Fruit fly (Drosophila melanogaster): ENCODE data around the gene CG5011.
A peak's percentile ranks its signal among the peaks of the same experiment; 100 is the strongest.

CG5011 gene

DNA sequence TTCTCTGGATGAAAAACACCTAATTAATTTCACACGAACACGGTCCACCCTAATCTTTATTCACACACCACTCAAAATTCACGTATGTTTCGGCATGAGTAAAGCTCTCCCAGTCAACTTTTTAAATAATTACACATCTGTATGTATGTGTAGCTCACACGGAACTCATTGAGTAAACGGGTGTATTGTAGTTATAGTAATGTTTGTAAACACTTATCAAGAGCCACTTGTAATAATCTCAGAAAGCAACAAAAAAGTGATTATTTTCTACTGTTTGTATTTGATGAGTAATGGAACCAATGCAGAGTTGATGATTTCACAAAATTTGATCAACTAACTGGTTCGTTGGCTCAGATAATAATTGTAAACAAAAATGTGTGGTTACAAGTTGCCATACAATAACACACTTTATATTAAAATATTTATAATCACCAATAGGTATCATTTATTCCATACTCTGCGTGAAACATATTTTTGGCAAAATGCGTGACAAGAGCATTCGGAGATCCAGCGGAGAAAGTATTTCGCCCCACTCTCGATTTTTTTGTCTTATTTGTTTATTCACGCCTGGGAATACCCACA lies 17.5 kb downstream of the CG5011 start (continued):
- TF ChIP-seq CG1602 (GFP tag; optimal IDR thresholded peaks at IDR 0.05) (peak; percentile 15), CG14860 (GFP tag; IDR thresholded peaks at IDR 0.05; ENCODE audit: partially characterized antibody) (no peak), Jarid2 (GFP tag; optimal IDR thresholded peaks at IDR 0.05) (no peak), nerfin-1 (tag; optimal IDR thresholded peaks at IDR 0.05) (no peak), Opbp (GFP tag; IDR thresholded peaks at IDR 0.05; ENCODE audit: partially characterized antibody) (no peak), CG3838 (GFP tag; optimal IDR thresholded peaks at IDR 0.05) (no peak), lbe (GFP tag; optimal IDR thresholded peaks at IDR 0.05) (no peak), CG14014 (GFP tag; IDR thresholded peaks at IDR 0.05) (peak; percentile 40; the same call in 1 of the 2 replicates), Side (GFP tag; optimal IDR thresholded peaks at IDR 0.05) (no peak), wdn (GFP tag; IDR thresholded peaks at IDR 0.05) (no peak), CG9817 (tag; optimal IDR thresholded peaks at IDR 0.05) (peak; percentile 7), Ets65A (GFP tag) (no peak), CG15073 (GFP tag; optimal IDR thresholded peaks at IDR 0.05) (no peak), CG43689 (GFP tag; IDR thresholded peaks at IDR 0.05) (peak; percentile 47; the same call in 1 of the 2 replicates), rib (GFP tag; IDR thresholded peaks at IDR 0.05) (no peak), sens-2 (GFP tag; IDR thresholded peaks at IDR 0.05) (no peak), CG9876 (GFP tag; optimal IDR thresholded peaks at IDR 0.05) (no peak), CG4424 (GFP tag; optimal IDR thresholded peaks at IDR 0.05) (no peak), HLHmδ (GFP tag; optimal IDR thresholded peaks at IDR 0.05) (no peak), sug (tag; optimal IDR thresholded peaks at IDR 0.05) (peak; percentile 59), CG13296 (GFP tag; optimal IDR thresholded peaks at IDR 0.05) (no peak), sens (GFP tag) (no peak), CG17186 (GFP tag; optimal IDR thresholded peaks at IDR 0.05) (no peak), CG7745 (tag; optimal IDR thresholded peaks at IDR 0.05) (no peak), Sry-δ (GFP tag; optimal IDR thresholded peaks at IDR 0.05) (no peak), CG5953 (GFP tag; IDR thresholded peaks at IDR 0.05) (peak; percentile 56; the same call in 1 of the 2 replicates), btn (GFP tag; optimal IDR thresholded peaks at IDR 0.05) (no peak), CG2712 (tag; optimal IDR thresholded peaks at IDR 0.05) (no peak), CG32767 (GFP tag; IDR thresholded peaks at IDR 0.05) (no peak), bab2 (GFP tag; optimal IDR thresholded peaks at IDR 0.05) (no peak), CG6765 (GFP tag; optimal IDR thresholded peaks at IDR 0.05) (no peak), Hsf (GFP tag; optimal IDR thresholded peaks at IDR 0.05) (peak; percentile 33), Med (GFP tag) (peak; percentile 44), ro (GFP tag; IDR thresholded peaks at IDR 0.05) (no peak), dm (GFP tag; optimal IDR thresholded peaks at IDR 0.05) (no peak), Lpt (GFP tag; optimal IDR thresholded peaks at IDR 0.05) (no peak), grau (tag; optimal IDR thresholded peaks at IDR 0.05) (no peak), Usf (GFP tag; optimal IDR thresholded peaks at IDR 0.05) (no peak), seq (GFP tag; IDR thresholded peaks at IDR 0.05) (peak; percentile 27; the same call in 1 of the 2 replicates), fru (optimal IDR thresholded peaks at IDR 0.05) (no peak), CG2678 (tag; optimal IDR thresholded peaks at IDR 0.05) (no peak), CG8359 (GFP tag; optimal IDR thresholded peaks at IDR 0.05; ENCODE audit: borderline replicate concordance) (no peak), dysf (GFP tag; IDR thresholded peaks at IDR 0.05) (peak; percentile 9; the same call in 1 of the 3 replicates), tin (GFP tag; optimal IDR thresholded peaks at IDR 0.05) (no peak), gem (tag; optimal IDR thresholded peaks at IDR 0.05) (peak; percentile 76), CG10431 (GFP tag; optimal IDR thresholded peaks at IDR 0.05) (no peak), Ptx1 (GFP tag; IDR thresholded peaks at IDR 0.05) (0 out of 2 replicates have a peak, but pooled peaks have one; percentile 20), Meics (GFP tag; optimal IDR thresholded peaks at IDR 0.05) (no peak), az2 (GFP tag; optimal IDR thresholded peaks at IDR 0.05) (no peak), CG9215 (GFP tag; IDR thresholded peaks at IDR 0.05) (no peak), CG3726 (GFP tag; IDR thresholded peaks at IDR 0.05) (no peak), CG9437 (GFP tag; optimal IDR thresholded peaks at IDR 0.05) (peak; percentile 31)

All from whole organism, embryonic.